Fruit fly (Drosophila melanogaster) whole organism, embryonic: ENCODE measurements around the gene CG15725.
A peak's percentile ranks its signal among the peaks of the same experiment; 100 is the strongest.

Experiments used
- Antp ChIP-seq: fragments of 200-800 bp; sonication (Bioruptor generic); optimal IDR thresholded peaks from 3 replicates; lab custom pipeline; 2016; ENCODE audit warnings: missing biosample characterization, missing genetic modification characterization
- BEAF-32 ChIP-seq: fragments of 200-800 bp; sonication (Bioruptor generic); optimal IDR thresholded peaks from 3 replicates; lab custom pipeline; 2017; ENCODE audit warnings: missing biosample characterization, missing genetic modification characterization, mild to moderate bottlenecking, moderate library complexity, missing genetic modification reagents
- CG10431 ChIP-seq: fragments of 200-800 bp; sonication (Bioruptor generic); optimal IDR thresholded peaks from 3 replicates; lab custom pipeline; 2018; ENCODE audit warnings: missing biosample characterization, mild to moderate bottlenecking, missing genetic modification characterization
- CG10979 ChIP-seq: fragments of 200-800 bp; sonication (Bioruptor generic); optimal IDR thresholded peaks from 2 replicates; lab custom pipeline; 2018; ENCODE audit warnings: missing biosample characterization, mild to moderate bottlenecking, missing genetic modification characterization, moderate library complexity
- CG12071 ChIP-seq: fragments of 200-800 bp; sonication (Bioruptor generic); optimal IDR thresholded peaks from 3 replicates; lab custom pipeline; 2018; ENCODE audit warnings: missing biosample characterization, mild to moderate bottlenecking, missing genetic modification characterization
- CG12219 ChIP-seq: fragments of 200-800 bp; sonication (Bioruptor generic); optimal IDR thresholded peaks from 3 replicates; lab custom pipeline; 2018; ENCODE audit warnings: missing biosample characterization, mild to moderate bottlenecking, missing genetic modification characterization
- CG12391 ChIP-seq: fragments of 200-800 bp; sonication (Bioruptor generic); optimal IDR thresholded peaks from 3 replicates; lab custom pipeline; 2018; ENCODE audit warnings: missing biosample characterization, mild to moderate bottlenecking, missing genetic modification characterization, moderate library complexity
- CG13894 ChIP-seq: fragments of 200-800 bp; sonication (Bioruptor generic); optimal IDR thresholded peaks from 3 replicates; lab custom pipeline; 2018; ENCODE audit warnings: missing biosample characterization, mild to moderate bottlenecking, missing genetic modification characterization, moderate library complexity
- CG1647 ChIP-seq: fragments of 200-800 bp; sonication (Bioruptor generic); optimal IDR thresholded peaks from 3 replicates; lab custom pipeline; 2016; ENCODE audit warnings: missing biosample characterization, missing genetic modification characterization
- CG16813 ChIP-seq: fragments of 200-800 bp; sonication (Bioruptor generic); IDR thresholded peaks from 3 replicates; pipeline ENCODE4 v1.3.6; 2022; ENCODE audit warnings: missing biosample characterization, missing genetic modification characterization; ENCODE audit not compliant: partially characterized antibody
- CG16815 ChIP-seq: fragments of 200-800 bp; sonication (Bioruptor generic); optimal IDR thresholded peaks from 3 replicates; lab custom pipeline; 2017; ENCODE audit warnings: missing biosample characterization, mild to moderate bottlenecking, missing genetic modification characterization
- CG17328 ChIP-seq: fragments of 200-800 bp; sonication (Bioruptor generic); IDR thresholded peaks from 2 replicates; pipeline ENCODE4 v1.3.6; 2022; ENCODE audit warnings: missing biosample characterization, missing genetic modification characterization
- CG17568 ChIP-seq: fragments of 200-800 bp; sonication (Bioruptor generic); optimal IDR thresholded peaks from 2 replicates; lab custom pipeline; 2018; ENCODE audit warnings: missing biosample characterization, mild to moderate bottlenecking, missing genetic modification characterization, moderate library complexity
- CG18262 ChIP-seq: fragments of 200-800 bp; optimal IDR thresholded peaks from 3 replicates; lab custom pipeline; 2019; ENCODE audit warnings: missing biosample characterization, mild to moderate bottlenecking, missing genetic modification characterization, moderate library complexity
- CG2202 ChIP-seq: fragments of 200-800 bp; sonication (Bioruptor generic); optimal IDR thresholded peaks from 2 replicates; lab custom pipeline; 2018; ENCODE audit warnings: missing biosample characterization, mild to moderate bottlenecking, missing genetic modification characterization
- CG4328 ChIP-seq: fragments of 200-800 bp; sonication (Bioruptor generic); optimal IDR thresholded peaks from 3 replicates; lab custom pipeline; 2017; ENCODE audit warnings: missing biosample characterization, missing genetic modification reagents, missing genetic modification characterization
- CG43689 ChIP-seq: fragments of 200-800 bp; sonication (Bioruptor generic); IDR thresholded peaks from 2 replicates; pipeline ENCODE4 v1.3.6; 2022; ENCODE audit warnings: missing biosample characterization, missing genetic modification characterization
- CG4820 ChIP-seq: fragments of 200-800 bp; sonication (Bioruptor generic); optimal IDR thresholded peaks from 3 replicates; lab custom pipeline; 2016; ENCODE audit warnings: missing biosample characterization, missing genetic modification characterization
- CG6654 ChIP-seq: fragments of 200-800 bp; sonication (Bioruptor generic); optimal IDR thresholded peaks from 2 replicates; lab custom pipeline; 2017; ENCODE audit warnings: missing biosample characterization, mild to moderate bottlenecking, missing genetic modification characterization
- CG6791 ChIP-seq: fragments of 200-800 bp; sonication (Bioruptor generic); IDR thresholded peaks from 3 replicates; pipeline ENCODE4 v1.3.6; 2022; ENCODE audit warnings: missing biosample characterization, missing genetic modification characterization; ENCODE audit not compliant: partially characterized antibody
- CG8765 ChIP-seq: fragments of 200-800 bp; sonication (Bioruptor generic); IDR thresholded peaks from 2 replicates; pipeline ENCODE4 v1.3.6; 2022; ENCODE audit warnings: missing biosample characterization, missing genetic modification characterization
- CG8944 ChIP-seq: fragments of 200-800 bp; sonication (Bioruptor generic); optimal IDR thresholded peaks from 3 replicates; lab custom pipeline; 2016; ENCODE audit warnings: missing biosample characterization, missing genetic modification characterization
- Doc3 ChIP-seq: fragments of 200-800 bp; sonication (Bioruptor generic); IDR thresholded peaks from 3 replicates; pipeline ENCODE4 v1.3.6; 2022; ENCODE audit warnings: missing biosample characterization, missing genetic modification characterization; ENCODE audit not compliant: partially characterized antibody
- HmgZ ChIP-seq: fragments of 200-800 bp; sonication (Bioruptor generic); optimal IDR thresholded peaks from 2 replicates; lab custom pipeline; 2018; ENCODE audit warnings: missing biosample characterization, mild to moderate bottlenecking, missing genetic modification characterization
- Hsf ChIP-seq: fragments of 200-800 bp; sonication (Bioruptor generic); optimal IDR thresholded peaks from 3 replicates; lab custom pipeline; 2016; ENCODE audit warnings: missing biosample characterization, missing genetic modification characterization
- Max ChIP-seq: fragments of 200-800 bp; sonication (Bioruptor generic); optimal IDR thresholded peaks from 2 replicates; lab custom pipeline; 2016; ENCODE audit warnings: missing biosample characterization, mild to moderate bottlenecking, missing genetic modification characterization
- Mes4 ChIP-seq: fragments of 200-800 bp; sonication (Bioruptor generic); optimal IDR thresholded peaks from 2 replicates; lab custom pipeline; 2016; ENCODE audit warnings: missing biosample characterization, missing genetic modification characterization
- Neu2 ChIP-seq: fragments of 200-800 bp; sonication (Bioruptor generic); optimal IDR thresholded peaks from 3 replicates; lab custom pipeline; 2016; ENCODE audit warnings: missing biosample characterization, missing genetic modification characterization, borderline replicate concordance
- Nf-YA ChIP-seq: fragments of 200-800 bp; sonication (Bioruptor generic); IDR thresholded peaks from 2 replicates; pipeline ENCODE4 v1.3.6; 2022; ENCODE audit warnings: missing biosample characterization, missing genetic modification characterization
- Ptx1 ChIP-seq: fragments of 200-800 bp; sonication (Bioruptor generic); IDR thresholded peaks from 2 replicates; pipeline ENCODE4 v1.3.6; 2022; ENCODE audit warnings: missing biosample characterization, missing genetic modification characterization
- Spps ChIP-seq: fragments of 200-800 bp; sonication (Bioruptor generic); optimal IDR thresholded peaks from 2 replicates; lab custom pipeline; 2018; ENCODE audit warnings: missing biosample characterization, mild to moderate bottlenecking, missing genetic modification characterization
- Ssrp ChIP-seq: fragments of 200-800 bp; sonication (Bioruptor generic); optimal IDR thresholded peaks from 2 replicates; lab custom pipeline; 2018; ENCODE audit warnings: missing biosample characterization, mild to moderate bottlenecking, missing genetic modification characterization, moderate library complexity
- br ChIP-seq: fragments of >200 bp; optimal IDR thresholded peaks from 2 replicates; lab custom pipeline; 2017
- cas ChIP-seq: fragments of 200-800 bp; sonication (Bioruptor generic); IDR thresholded peaks from 2 replicates; pipeline ENCODE4 v1.3.6; 2022; ENCODE audit warnings: missing biosample characterization, missing genetic modification characterization
- crc ChIP-seq: fragments of 200-800 bp; sonication (Bioruptor generic); optimal IDR thresholded peaks from 2 replicates; lab custom pipeline; 2016; ENCODE audit warnings: missing biosample characterization, missing genetic modification characterization
- croc ChIP-seq: fragments of 200-800 bp; sonication (Bioruptor generic); conservative IDR thresholded peaks from 3 replicates; pipeline ENCODE4 v1.3.6; 2022; ENCODE audit warnings: missing biosample characterization, missing genetic modification characterization
- crol ChIP-seq: fragments of 200-800 bp; sonication (Bioruptor generic); IDR thresholded peaks from 2 replicates; pipeline ENCODE4 v1.3.6; 2022; ENCODE audit warnings: missing biosample characterization, missing genetic modification characterization
- danr ChIP-seq: fragments of 200-800 bp; sonication (Bioruptor generic); IDR thresholded peaks from 2 replicates; pipeline ENCODE4 v1.3.6; 2022; ENCODE audit warnings: missing biosample characterization, missing genetic modification characterization
- disco-r ChIP-seq: fragments of 200-800 bp; sonication (Bioruptor generic); optimal IDR thresholded peaks from 2 replicates; lab custom pipeline; 2016; ENCODE audit warnings: missing biosample characterization, missing genetic modification characterization
- fu2 ChIP-seq: fragments of 200-800 bp; sonication (Bioruptor generic); optimal IDR thresholded peaks from 2 replicates; lab custom pipeline; 2016; ENCODE audit warnings: missing biosample characterization, missing genetic modification characterization
- gsb ChIP-seq: fragments of 200-800 bp; sonication (Bioruptor generic); IDR thresholded peaks from 2 replicates; pipeline ENCODE4 v1.3.6; 2022; ENCODE audit warnings: missing biosample characterization, missing genetic modification characterization
- h ChIP-seq: fragments of >200 bp; optimal IDR thresholded peaks from 2 replicates; lab custom pipeline; 2017
- hb ChIP-seq: fragments of 200-800 bp; sonication (Bioruptor generic); IDR thresholded peaks from 3 replicates; pipeline ENCODE4 v1.3.6; 2022; ENCODE audit warnings: missing biosample characterization, missing genetic modification characterization; ENCODE audit not compliant: partially characterized antibody
- hbn ChIP-seq: fragments of 200-800 bp; sonication (Bioruptor generic); IDR thresholded peaks from 2 replicates; pipeline ENCODE4 v1.3.6; 2022; ENCODE audit warnings: missing biosample characterization, missing genetic modification characterization; ENCODE audit not compliant: partially characterized antibody
- lbe ChIP-seq: fragments of 200-800 bp; sonication (Bioruptor generic); optimal IDR thresholded peaks from 2 replicates; lab custom pipeline; 2016; ENCODE audit warnings: missing biosample characterization, mild to moderate bottlenecking, missing genetic modification characterization
- maf-S ChIP-seq: fragments of 200-800 bp; sonication (Bioruptor generic); optimal IDR thresholded peaks from 2 replicates; lab custom pipeline; 2016; ENCODE audit warnings: missing biosample characterization, missing genetic modification characterization
- sc ChIP-seq, 3 experiments: fragments of >200 bp in 2 of 3; fragments of 200-800 bp in 1 of 3; sonication (Bioruptor generic) in 1 of 3; optimal IDR thresholded peaks; 2 replicates in 2 of 3; 3 replicates in 1 of 3; lab custom pipeline; 2017; ENCODE audit warnings: mild to moderate bottlenecking in 1 of 3, missing biosample characterization in 1 of 3, missing genetic modification characterization in 1 of 3, missing genetic modification reagents in 1 of 3
- sens ChIP-seq: fragments of 200-800 bp; sonication (Bioruptor generic); peaks from one replicate; lab custom pipeline; 2016; ENCODE audit warnings: missing biosample characterization, missing genetic modification characterization
- sima ChIP-seq: fragments of 200-800 bp; sonication (Bioruptor generic); optimal IDR thresholded peaks from 2 replicates; lab custom pipeline; 2016; ENCODE audit warnings: missing biosample characterization, missing genetic modification characterization
- yki ChIP-seq: fragments of >200 bp; optimal IDR thresholded peaks from 3 replicates; lab custom pipeline; 2018

Gene CG15725

DNA sequence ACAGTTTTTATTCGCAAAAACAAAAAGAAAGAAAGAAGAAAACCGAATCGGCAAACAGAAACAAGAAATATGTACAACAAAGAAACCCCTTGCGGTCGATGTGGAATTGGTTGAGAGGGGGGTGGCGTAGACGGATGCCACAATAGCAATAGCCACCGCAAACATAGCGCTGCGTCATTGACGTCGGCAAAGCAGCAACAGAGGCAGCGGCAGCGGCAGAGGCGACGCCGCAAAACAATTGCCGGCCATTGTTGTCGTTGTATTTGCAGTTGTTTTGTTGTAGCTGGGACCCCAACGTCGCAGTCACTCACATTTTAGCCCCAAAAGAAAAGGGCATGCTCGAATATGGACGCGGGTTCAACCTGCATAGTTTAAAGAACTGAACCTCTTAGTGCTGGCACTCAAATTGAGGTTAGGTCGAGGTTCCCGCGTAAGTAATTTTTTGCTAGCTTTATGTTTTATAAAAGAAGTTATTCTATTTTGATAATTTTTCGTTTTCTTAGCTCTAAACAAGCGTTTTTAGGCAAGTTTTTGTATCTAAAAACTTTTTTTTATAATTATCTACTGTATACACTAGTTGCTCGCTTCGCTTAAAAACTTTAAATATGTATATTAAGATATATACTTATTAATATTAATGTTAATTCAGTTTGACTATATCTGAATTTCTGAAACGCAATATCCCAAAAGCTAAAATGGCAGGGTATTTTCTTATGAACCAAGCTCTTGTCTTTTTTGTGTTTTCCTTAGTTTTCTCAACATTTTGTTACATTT lies 50.1 kb downstream of the CG15725 start (continued):
- TF ChIP-seq CG10979 (tag; lab: Kevin White, UChicago) (peak; percentile 55), danr (GFP tag; lab: Robert Waterston, UW) (peak; percentile 65), Mes4 (GFP tag; lab: Kevin White, UChicago) (no peak), HmgZ (tag; lab: Kevin White, UChicago) (no peak), lbe (GFP tag; lab: Kevin White, UChicago) (no peak), CG4820 (GFP tag; lab: Kevin White, UChicago) (peak; percentile 45), sima (no peak), Spps (tag; lab: Kevin White, UChicago) (no peak), sc (optimal IDR thresholded peaks at IDR 0.05; lab: Kevin White, UChicago) (no peak), sc (GFP tag; optimal IDR thresholded peaks at IDR 0.05; lab: Kevin White, UChicago) (peak; percentile 33), hbn (GFP tag; lab: Robert Waterston, UW) (no peak), CG17328 (GFP tag; lab: Robert Waterston, UW) (peak; percentile 27; the same call in 1 of the 2 replicates), disco-r (GFP tag; lab: Kevin White, UChicago) (no peak), CG18262 (peak; percentile 82), yki (no peak), hb (no peak), br (lab: Kevin White, UChicago) (no peak), CG13894 (tag; lab: Kevin White, UChicago) (no peak), Hsf (GFP tag; lab: Kevin White, UChicago) (peak; percentile 68), CG17568 (peak; percentile 5), CG16815 (GFP tag; lab: Kevin White, UChicago) (peak; percentile 73), CG12071 (GFP tag; lab: Kevin White, UChicago) (no peak), CG8765 (GFP tag; lab: Robert Waterston, UW) (no peak), crc (GFP tag; lab: Kevin White, UChicago) (peak; percentile 18), CG12219 (GFP tag; lab: Kevin White, UChicago) (no peak), CG6791 (no peak), BEAF-32 (no peak), Antp (peak; percentile 52), CG1647 (GFP tag; lab: Kevin White, UChicago) (peak; percentile 16), CG2202 (tag; lab: Kevin White, UChicago) (no peak), gsb (GFP tag; lab: Robert Waterston, UW) (peak; percentile 66), CG4328 (no peak), Ptx1 (GFP tag; lab: Robert Waterston, UW) (peak; percentile 86), CG6654 (GFP tag; lab: Kevin White, UChicago) (peak; percentile 37), maf-S (peak; percentile 33), cas (GFP tag; lab: Robert Waterston, UW) (peak; percentile 51), CG10431 (GFP tag; lab: Kevin White, UChicago) (no peak), CG12391 (tag; lab: Kevin White, UChicago) (peak; percentile 45), CG16813 (GFP tag; lab: Robert Waterston, UW) (no peak), croc (peak; percentile 53; the same call in 2 of the 3 replicates), fu2 (peak; percentile 72), crol (peak; percentile 89), Ssrp (peak; percentile 70), h (lab: Kevin White, UChicago) (no peak), Doc3 (GFP tag; lab: Robert Waterston, UW) (no peak), CG8944 (peak; percentile 55), Nf-YA (no peak), sens (GFP tag; lab: Kevin White, UChicago) (peak; percentile 63), Max (GFP tag; lab: Kevin White, UChicago) (peak; percentile 30), CG43689 (GFP tag; lab: Robert Waterston, UW) (peak; percentile 23; the same call in 1 of the 2 replicates), Neu2 (GFP tag; lab: Kevin White, UChicago) (no peak)
